Fruit fly (Drosophila melanogaster) whole organism, embryonic: ENCODE measurements around the gene Gycalpha99B.
A peak's percentile ranks its signal among the peaks of the same experiment; 100 is the strongest.

Experiments
- B-H1 ChIP-seq: fragments of 200-800 bp; sonication (Bioruptor generic); IDR thresholded peaks from 3 replicates; pipeline ENCODE4 v1.3.6; 2022; ENCODE audit warnings: missing biosample characterization, missing genetic modification characterization
- CG10321 ChIP-seq: fragments of 200-800 bp; sonication (Bioruptor generic); IDR thresholded peaks from 2 replicates; pipeline ENCODE4 v1.3.6; 2022; ENCODE audit warnings: missing biosample characterization, missing genetic modification characterization
- CG10654 ChIP-seq: fragments of 200-800 bp; sonication (Bioruptor generic); optimal IDR thresholded peaks from 2 replicates; lab custom pipeline; 2016; ENCODE audit warnings: missing biosample characterization, missing genetic modification characterization
- CG10979 ChIP-seq: fragments of 200-800 bp; sonication (Bioruptor generic); optimal IDR thresholded peaks from 2 replicates; lab custom pipeline; 2018; ENCODE audit warnings: missing biosample characterization, mild to moderate bottlenecking, missing genetic modification characterization, moderate library complexity
- CG11560 ChIP-seq: fragments of 200-800 bp; sonication (Bioruptor generic); IDR thresholded peaks from 3 replicates; pipeline ENCODE4 v1.3.6; 2022; ENCODE audit warnings: missing biosample characterization, missing genetic modification characterization
- CG12071 ChIP-seq: fragments of 200-800 bp; sonication (Bioruptor generic); optimal IDR thresholded peaks from 3 replicates; lab custom pipeline; 2018; ENCODE audit warnings: missing biosample characterization, mild to moderate bottlenecking, missing genetic modification characterization
- CG12236 ChIP-seq: fragments of 200-800 bp; sonication (Bioruptor generic); optimal IDR thresholded peaks from 2 replicates; lab custom pipeline; 2016; ENCODE audit warnings: missing biosample characterization, missing genetic modification characterization
- CG13775 ChIP-seq: fragments of 200-800 bp; sonication (Bioruptor generic); optimal IDR thresholded peaks from 3 replicates; lab custom pipeline; 2017; ENCODE audit warnings: missing biosample characterization, mild to moderate bottlenecking, missing genetic modification characterization
- CG13894 ChIP-seq: fragments of 200-800 bp; sonication (Bioruptor generic); optimal IDR thresholded peaks from 3 replicates; lab custom pipeline; 2018; ENCODE audit warnings: missing biosample characterization, mild to moderate bottlenecking, missing genetic modification characterization, moderate library complexity
- CG15514 ChIP-seq: fragments of 200-800 bp; sonication (Bioruptor generic); optimal IDR thresholded peaks from 3 replicates; lab custom pipeline; 2017; ENCODE audit warnings: missing biosample characterization, missing genetic modification characterization, mild to moderate bottlenecking, moderate library complexity, missing genetic modification reagents
- CG16779 ChIP-seq: fragments of 200-800 bp; sonication (Bioruptor generic); IDR thresholded peaks from 2 replicates; pipeline ENCODE4 v1.3.6; 2022; ENCODE audit warnings: missing biosample characterization, missing genetic modification characterization
- CG16815 ChIP-seq: fragments of 200-800 bp; sonication (Bioruptor generic); optimal IDR thresholded peaks from 3 replicates; lab custom pipeline; 2017; ENCODE audit warnings: missing biosample characterization, mild to moderate bottlenecking, missing genetic modification characterization
- CG17186 ChIP-seq: fragments of 200-800 bp; sonication (Bioruptor generic); optimal IDR thresholded peaks from 3 replicates; lab custom pipeline; 2017; ENCODE audit warnings: missing biosample characterization, missing genetic modification reagents, missing genetic modification characterization
- CG17568 ChIP-seq: fragments of 200-800 bp; sonication (Bioruptor generic); optimal IDR thresholded peaks from 2 replicates; lab custom pipeline; 2018; ENCODE audit warnings: missing biosample characterization, mild to moderate bottlenecking, missing genetic modification characterization, moderate library complexity
- CG34376 ChIP-seq: fragments of 200-800 bp; sonication (Bioruptor generic); optimal IDR thresholded peaks from 2 replicates; lab custom pipeline; 2018; ENCODE audit warnings: missing biosample characterization, mild to moderate bottlenecking, missing genetic modification characterization
- CG3726 ChIP-seq: fragments of 200-800 bp; sonication (Bioruptor generic); IDR thresholded peaks from 3 replicates; pipeline ENCODE4, ENCODE4 v1.3.6; 2022; ENCODE audit warnings: missing biosample characterization, missing genetic modification characterization
- CG4820 ChIP-seq: fragments of 200-800 bp; sonication (Bioruptor generic); optimal IDR thresholded peaks from 3 replicates; lab custom pipeline; 2016; ENCODE audit warnings: missing biosample characterization, missing genetic modification characterization
- CG6254 ChIP-seq: fragments of 200-800 bp; sonication (Bioruptor generic); optimal IDR thresholded peaks from 3 replicates; lab custom pipeline; 2017; ENCODE audit warnings: mild to moderate bottlenecking, missing biosample characterization, missing genetic modification reagents, missing genetic modification characterization
- CG7839 ChIP-seq: fragments of 200-800 bp; sonication (Bioruptor generic); optimal IDR thresholded peaks from 3 replicates; lab custom pipeline; 2018; ENCODE audit warnings: missing biosample characterization, mild to moderate bottlenecking, missing genetic modification characterization, moderate library complexity
- CG9932 ChIP-seq: fragments of 200-800 bp; sonication (Bioruptor generic); IDR thresholded peaks from 2 replicates; pipeline ENCODE4 v1.3.6; 2022; ENCODE audit warnings: missing biosample characterization, missing genetic modification characterization
- Eip74EF ChIP-seq, 2 experiments: fragments of 200-800 bp in 1 of 2; fragments of >200 bp in 1 of 2; sonication (Bioruptor generic) in 1 of 2; optimal IDR thresholded peaks; 2 replicates each; lab custom pipeline; 2017 to 2019; ENCODE audit warnings: missing biosample characterization in 2 of 2, missing genetic modification characterization in 2 of 2, mild to moderate bottlenecking in 1 of 2, moderate library complexity in 1 of 2
- Gsc ChIP-seq: fragments of 200-800 bp; sonication (Bioruptor generic); IDR thresholded peaks from 2 replicates; pipeline ENCODE4 v1.3.6; 2022; ENCODE audit warnings: missing biosample characterization, missing genetic modification characterization
- Hand ChIP-seq: fragments of 200-800 bp; sonication (Bioruptor generic); optimal IDR thresholded peaks from 2 replicates; lab custom pipeline; 2017; ENCODE audit warnings: mild to moderate bottlenecking, missing biosample characterization, missing genetic modification reagents, missing genetic modification characterization
- Jarid2 ChIP-seq: fragments of 200-800 bp; sonication (Bioruptor generic); optimal IDR thresholded peaks from 3 replicates; lab custom pipeline; 2017; ENCODE audit warnings: mild to moderate bottlenecking, missing biosample characterization, missing genetic modification reagents, missing genetic modification characterization
- Mrtf ChIP-seq: fragments of 200-800 bp; sonication (Bioruptor generic); IDR thresholded peaks from 3 replicates; pipeline ENCODE4 v1.3.6; 2022; ENCODE audit warnings: missing biosample characterization, missing genetic modification characterization
- Trl ChIP-seq, 3 experiments: fragments of >200 bp in 2 of 3; fragments of 200-800 bp in 1 of 3; sonication (Bioruptor generic) in 1 of 3; optimal IDR thresholded peaks; 2 replicates in 1 of 3; 3 replicates in 2 of 3; lab custom pipeline; 2016 to 2017; ENCODE audit warnings: missing biosample characterization in 1 of 3, missing genetic modification characterization in 1 of 3
- ara ChIP-seq: fragments of 200-800 bp; sonication (Bioruptor generic); IDR thresholded peaks from 2 replicates; pipeline ENCODE4 v1.3.6; 2022; ENCODE audit warnings: missing biosample characterization, missing genetic modification characterization
- chinmo ChIP-seq: fragments of 200-800 bp; sonication (Bioruptor generic); IDR thresholded peaks from 4 replicates; pipeline ENCODE4 v1.3.6; 2022; ENCODE audit warnings: missing biosample characterization, missing genetic modification characterization; ENCODE audit not compliant: partially characterized antibody
- dmrt99B ChIP-seq: fragments of 200-800 bp; sonication (Bioruptor generic); optimal IDR thresholded peaks from 2 replicates; lab custom pipeline; 2018; ENCODE audit warnings: missing biosample characterization, mild to moderate bottlenecking, missing genetic modification characterization, moderate library complexity
- dysf ChIP-seq: fragments of 200-800 bp; sonication (Bioruptor generic); IDR thresholded peaks from 3 replicates; pipeline ENCODE4 v1.3.6; 2022; ENCODE audit warnings: missing biosample characterization, missing genetic modification characterization
- exex ChIP-seq: fragments of 200-800 bp; sonication (Bioruptor generic); optimal IDR thresholded peaks from 4 replicates; lab custom pipeline; 2018; ENCODE audit warnings: missing biosample characterization, mild to moderate bottlenecking, missing genetic modification characterization, moderate library complexity
- gcm2 ChIP-seq: fragments of 200-800 bp; sonication (Bioruptor generic); optimal IDR thresholded peaks from 2 replicates; lab custom pipeline; 2016; ENCODE audit warnings: missing biosample characterization, missing genetic modification characterization
- gem ChIP-seq: fragments of 200-800 bp; sonication (Bioruptor generic); optimal IDR thresholded peaks from 2 replicates; lab custom pipeline; 2019; ENCODE audit warnings: missing biosample characterization, mild to moderate bottlenecking, missing genetic modification characterization, moderate library complexity
- grau ChIP-seq: fragments of 200-800 bp; optimal IDR thresholded peaks from 3 replicates; lab custom pipeline; 2019; ENCODE audit warnings: missing biosample characterization, mild to moderate bottlenecking, missing genetic modification characterization, moderate library complexity
- gsb-n ChIP-seq: fragments of 200-800 bp; sonication (Bioruptor generic); optimal IDR thresholded peaks from 3 replicates; lab custom pipeline; 2018; ENCODE audit warnings: missing biosample characterization, mild to moderate bottlenecking, missing genetic modification characterization
- maf-S ChIP-seq: fragments of 200-800 bp; sonication (Bioruptor generic); optimal IDR thresholded peaks from 2 replicates; lab custom pipeline; 2016; ENCODE audit warnings: missing biosample characterization, missing genetic modification characterization
- p53 ChIP-seq: fragments of 200-800 bp; sonication (Bioruptor generic); optimal IDR thresholded peaks from 2 replicates; lab custom pipeline; 2016; ENCODE audit warnings: missing biosample characterization, missing genetic modification characterization
- phol ChIP-seq: fragments of 200-800 bp; sonication (Bioruptor generic); optimal IDR thresholded peaks from 3 replicates; lab custom pipeline; 2018; ENCODE audit warnings: missing biosample characterization, mild to moderate bottlenecking, missing genetic modification characterization, moderate library complexity
- repo ChIP-seq: fragments of 200-800 bp; sonication (Bioruptor generic); optimal IDR thresholded peaks from 2 replicates; lab custom pipeline; 2016; ENCODE audit warnings: missing biosample characterization, missing genetic modification characterization
- sens ChIP-seq: fragments of 200-800 bp; sonication (Bioruptor generic); peaks from one replicate; lab custom pipeline; 2016; ENCODE audit warnings: missing biosample characterization, missing genetic modification characterization
- sug ChIP-seq: fragments of 200-800 bp; optimal IDR thresholded peaks from 2 replicates; lab custom pipeline; 2019; ENCODE audit warnings: missing biosample characterization, mild to moderate bottlenecking, missing genetic modification characterization, moderate library complexity
- tio ChIP-seq: fragments of 200-800 bp; sonication (Bioruptor generic); optimal IDR thresholded peaks from 2 replicates; lab custom pipeline; 2017; ENCODE audit warnings: missing biosample characterization, missing genetic modification characterization, inconsistent platforms

The Gycalpha99B gene

DNA sequence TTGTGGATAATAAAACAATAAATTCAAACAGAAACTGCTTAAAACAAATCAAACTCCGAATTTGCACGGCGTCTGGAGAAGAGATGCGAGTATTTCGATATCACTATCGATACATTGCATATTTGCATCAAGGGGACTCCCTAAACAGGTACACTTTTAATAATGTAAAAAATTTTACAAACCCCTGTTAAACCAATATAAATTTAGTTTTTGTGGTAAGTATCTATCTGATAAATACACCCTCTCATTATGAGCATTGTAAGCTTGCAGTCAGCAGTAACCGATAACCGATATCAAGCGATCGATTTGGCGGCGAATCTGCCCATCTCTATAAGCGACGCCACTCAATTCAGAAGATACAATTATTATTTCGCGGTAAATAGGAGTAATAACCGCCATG is 7.0 kb upstream of the Gycalpha99B start, which contains the start of the genes Bub3 and Cap-D2 (continued):
- TF ChIP-seq chinmo (GFP tag; lab: Robert Waterston, UW) (no peak), gem (tag; lab: Kevin White, UChicago) (no peak), CG10654 (GFP tag; lab: Kevin White, UChicago) (peak; percentile 73), B-H1 (peak; percentile 47; the same call in 2 of the 3 replicates), CG10321 (GFP tag; lab: Robert Waterston, UW) (no peak), CG12071 (GFP tag; lab: Kevin White, UChicago) (no peak), CG16815 (GFP tag; lab: Kevin White, UChicago) (peak; percentile 11), CG12236 (GFP tag; lab: Kevin White, UChicago) (peak; percentile 38), gcm2 (GFP tag; lab: Kevin White, UChicago) (peak; percentile 38), CG17568 (no peak)

DNA sequence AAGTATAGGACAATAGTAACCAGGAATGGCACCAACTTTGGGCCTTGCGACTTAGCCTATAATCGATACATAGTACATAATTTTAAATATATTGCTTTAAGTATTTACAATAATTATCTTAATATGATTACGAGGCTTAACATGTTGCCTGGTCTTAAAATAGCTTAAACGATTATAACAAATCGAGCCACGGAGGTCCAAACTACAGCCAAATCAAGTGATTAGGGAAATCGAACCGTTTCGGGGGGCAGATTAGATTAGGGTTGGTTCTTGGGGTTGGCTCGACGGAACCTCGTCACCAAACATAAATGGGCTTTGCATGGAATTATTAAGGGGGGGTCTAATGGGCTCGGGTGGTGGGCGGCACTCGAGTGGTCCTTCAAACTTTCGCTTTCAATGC is 1.1 kb upstream of the Gycalpha99B start:
- TF ChIP-seq CG13894 (tag; lab: Kevin White, UChicago), result peak; percentile 11
- peak; percentile 11 for TF ChIP-seq sens (GFP tag; lab: Kevin White, UChicago)
- TF ChIP-seq sug (tag; lab: Kevin White, UChicago), result peak; percentile 55
- TF ChIP-seq CG16779 (GFP tag; lab: Robert Waterston, UW), result no peak
- peak; percentile 78 for TF ChIP-seq exex (tag; lab: Kevin White, UChicago)

DNA sequence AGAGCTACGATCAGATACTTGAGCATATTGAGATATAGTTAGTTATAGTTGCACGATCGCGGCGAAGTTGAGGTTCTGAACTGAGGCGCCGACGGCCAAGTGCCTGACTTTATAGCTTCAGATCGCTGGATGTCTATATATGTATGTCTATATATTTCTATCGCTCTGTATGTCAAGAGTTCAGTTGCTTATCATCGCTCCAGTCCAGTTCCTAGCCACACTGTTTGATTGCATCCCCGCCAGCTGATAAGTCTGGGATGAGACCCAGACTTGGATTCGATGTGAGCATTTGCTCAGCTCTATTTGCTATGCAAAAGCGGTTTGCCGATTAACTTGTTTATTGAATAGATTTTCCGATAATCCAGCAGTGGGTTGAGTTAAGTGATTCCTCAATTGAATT is 4.4 kb downstream of the Gycalpha99B start:
- peak; percentile 59 for TF ChIP-seq CG34376 (GFP tag; lab: Kevin White, UChicago)
- no peak for TF ChIP-seq phol (tag; lab: Kevin White, UChicago)
- no peak for TF ChIP-seq CG11560 (tag; lab: Robert Waterston, UW)
- peak in 1 of 2 experiments; percentile 6 for TF ChIP-seq Eip74EF (GFP tag; optimal IDR thresholded peaks at IDR 0.05; lab: Kevin White, UChicago)
- 0 out of 4 replicates have a peak, but pooled peaks have one; percentile 60 for TF ChIP-seq chinmo (GFP tag; lab: Robert Waterston, UW)
- peak; percentile 20 for TF ChIP-seq sug (tag; lab: Kevin White, UChicago)
- no peak for TF ChIP-seq CG7839 (tag; lab: Kevin White, UChicago)
- no peak for TF ChIP-seq tio (GFP tag; lab: Kevin White, UChicago)
- TF ChIP-seq CG13775 (GFP tag; lab: Kevin White, UChicago), result no peak
- TF ChIP-seq grau (tag; lab: Kevin White, UChicago), result no peak
- TF ChIP-seq dysf (GFP tag; lab: Robert Waterston, UW), result 0 out of 3 replicates have a peak, but pooled peaks have one; percentile 7
- TF ChIP-seq Hand, result no peak

DNA sequence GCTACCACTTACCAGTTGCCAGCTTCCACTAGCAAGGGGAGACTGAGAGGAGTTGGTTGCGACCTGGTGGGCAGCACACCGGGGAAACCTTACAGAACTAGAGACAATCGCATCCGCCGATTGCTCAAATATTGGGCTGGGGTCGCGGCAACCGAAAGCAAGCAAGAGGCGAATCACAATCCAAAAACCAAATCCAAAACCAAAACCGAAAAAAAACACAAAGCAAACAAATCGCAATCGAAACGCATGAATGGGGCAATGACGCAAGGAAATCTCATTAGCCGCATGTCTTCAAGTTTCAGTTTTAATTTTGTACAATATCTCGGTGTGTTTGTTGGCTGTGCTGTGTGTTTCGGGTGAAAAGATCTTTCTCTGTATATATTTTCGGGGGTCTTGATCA is 6.9 kb downstream of the Gycalpha99B start, which contains the start of gene Obp99c:
Obp99c (minus strand) TSS at position 101 of the 400 bp plus-strand sequence.
- TF ChIP-seq ara (GFP tag; lab: Robert Waterston, UW) (no peak), dmrt99B (tag; lab: Kevin White, UChicago) (peak; percentile 19)

DNA sequence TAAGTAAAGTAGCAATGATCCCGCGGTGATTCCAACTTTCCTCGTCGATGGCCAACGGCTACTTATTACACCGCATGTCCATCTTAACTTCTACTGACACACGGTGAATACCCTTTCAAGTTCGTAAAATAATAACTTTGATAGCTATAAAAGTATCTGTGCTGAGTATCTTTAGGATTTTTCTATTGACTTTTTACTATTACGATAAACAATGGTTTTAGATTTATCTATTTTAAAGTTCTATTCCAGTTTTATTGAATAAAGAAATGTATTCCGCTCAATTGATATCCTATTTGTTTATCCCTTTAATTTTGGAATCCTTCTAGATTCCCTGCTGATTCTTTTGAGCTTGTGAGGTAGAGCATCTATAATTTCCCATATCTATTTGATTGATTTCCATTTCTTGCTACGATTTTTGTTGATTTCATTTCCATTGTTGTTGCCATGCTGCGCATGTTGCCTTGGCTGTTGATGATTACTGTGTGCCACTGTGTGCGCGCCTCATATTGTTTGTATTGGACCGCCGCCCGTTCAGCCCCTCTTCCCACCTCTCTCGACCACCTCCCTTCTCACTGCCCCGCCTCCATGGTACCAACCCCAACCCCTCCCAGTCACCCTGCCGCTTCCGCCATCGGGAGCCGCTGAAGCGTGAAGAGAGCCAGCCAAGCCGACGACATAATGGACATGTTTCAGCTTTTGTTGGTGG is 7.7 kb downstream of the Gycalpha99B start:
- TF ChIP-seq Mrtf (GFP tag; lab: Robert Waterston, UW), result no peak
- TF ChIP-seq Jarid2 (GFP tag; lab: Kevin White, UChicago), result no peak
- no peak for TF ChIP-seq CG15514
- TF ChIP-seq CG9932, result 0 out of 2 replicates have a peak, but pooled peaks have one; percentile 10
- TF ChIP-seq CG10979 (tag; lab: Kevin White, UChicago), result peak; percentile 2
- TF ChIP-seq gsb-n (tag; lab: Kevin White, UChicago), result no peak
- no peak for TF ChIP-seq Gsc (GFP tag; lab: Robert Waterston, UW)
- TF ChIP-seq maf-S (GFP tag; lab: Kevin White, UChicago), result no peak
- TF ChIP-seq CG6254 (GFP tag; lab: Kevin White, UChicago), result no peak
- TF ChIP-seq CG4820 (GFP tag; lab: Kevin White, UChicago), result no peak
- TF ChIP-seq p53 (GFP tag; lab: Kevin White, UChicago), result no peak
- TF ChIP-seq repo (GFP tag; lab: Kevin White, UChicago), result no peak
- no peak for TF ChIP-seq CG17186 (GFP tag; lab: Kevin White, UChicago)
- TF ChIP-seq Trl (optimal IDR thresholded peaks at IDR 0.05; lab: Kevin White, UChicago), result peak in 1 of 2 experiments; percentile 1
- no peak for TF ChIP-seq Trl (GFP tag; optimal IDR thresholded peaks at IDR 0.05; lab: Kevin White, UChicago)
- TF ChIP-seq CG3726 (GFP tag; lab: Robert Waterston, UW), result no peak
